Fruit fly (Drosophila melanogaster): ENCODE measurements around the gene CG31715.

CG31715 gene

DNA sequence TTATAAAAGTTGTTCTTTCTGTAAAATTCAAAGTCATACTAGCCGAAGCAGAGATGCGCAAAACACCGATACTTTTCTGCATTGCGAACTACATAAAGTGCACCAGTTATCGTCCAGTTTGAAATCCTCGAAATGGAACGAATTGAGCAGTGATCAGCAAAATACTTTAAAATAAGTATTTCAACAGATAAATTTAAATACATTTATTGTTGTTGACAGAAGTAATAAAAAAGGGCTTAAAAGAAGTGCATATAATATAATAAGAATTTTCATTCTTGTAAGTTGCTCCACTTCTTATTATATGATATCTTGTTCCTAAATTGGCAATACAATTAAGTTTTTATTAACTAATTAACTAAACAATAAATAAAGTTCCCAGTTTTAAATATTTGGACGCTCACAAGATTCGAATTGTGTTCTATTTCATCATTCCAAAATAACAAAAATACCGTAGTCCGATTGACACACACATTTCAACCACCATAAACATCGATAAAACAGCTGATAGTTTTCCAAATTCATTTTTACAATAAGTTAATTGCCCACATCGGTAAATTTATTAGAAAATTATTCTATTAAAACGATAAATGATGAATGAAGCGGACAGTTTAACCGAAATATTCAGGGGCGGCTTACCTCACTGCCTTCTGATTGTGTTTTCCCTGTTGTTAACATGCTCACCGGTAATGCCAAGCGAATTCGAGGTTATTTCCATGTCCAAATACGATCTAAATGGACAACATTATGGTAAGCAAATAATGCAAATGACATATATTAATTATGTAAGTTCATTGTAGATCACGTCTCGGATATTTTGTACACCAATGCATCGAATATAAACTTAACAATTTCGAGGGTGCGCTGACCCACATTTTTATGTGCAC, 26.8 kb upstream of the CG31715 start, which contains the start of the genes Usp14 and CG4972 (continued):
- TF ChIP-seq ind (GFP tag; optimal IDR thresholded peaks at IDR 0.05) (no peak), shn (GFP tag; optimal IDR thresholded peaks at IDR 0.05) (no peak), CG12236 (GFP tag; optimal IDR thresholded peaks at IDR 0.05) (no peak), CG6683 (GFP tag; optimal IDR thresholded peaks at IDR 0.05) (no peak), CG17829 (tag; optimal IDR thresholded peaks at IDR 0.05) (peak; percentile 19), zf30C (GFP tag; optimal IDR thresholded peaks at IDR 0.05) (no peak), Fer2 (tag; optimal IDR thresholded peaks at IDR 0.05) (no peak), CG8089 (GFP tag; optimal IDR thresholded peaks at IDR 0.05) (no peak), CG18619 (GFP tag; optimal IDR thresholded peaks at IDR 0.05) (no peak), CG16813 (GFP tag; IDR thresholded peaks at IDR 0.05; ENCODE audit: partially characterized antibody) (0 out of 3 replicates have a peak, but pooled peaks have one; percentile 41), CG4424 (GFP tag; optimal IDR thresholded peaks at IDR 0.05) (no peak), CG4360 (GFP tag; IDR thresholded peaks at IDR 0.05) (no peak), al (GFP tag; IDR thresholded peaks at IDR 0.05) (no peak), fd96Cb (tag; optimal IDR thresholded peaks at IDR 0.05) (no peak), en (GFP tag; optimal IDR thresholded peaks at IDR 0.05) (no peak), Meics (GFP tag; optimal IDR thresholded peaks at IDR 0.05) (no peak), Ets65A (GFP tag) (peak; percentile 25), Mes4 (GFP tag; optimal IDR thresholded peaks at IDR 0.05) (no peak), CG6689 (GFP tag; IDR thresholded peaks at IDR 0.05) (no peak), CG2202 (tag; optimal IDR thresholded peaks at IDR 0.05) (no peak), unpg (GFP tag; optimal IDR thresholded peaks at IDR 0.05) (no peak), az2 (GFP tag; optimal IDR thresholded peaks at IDR 0.05) (no peak), tup (GFP tag; optimal IDR thresholded peaks at IDR 0.05) (no peak), CG6254 (GFP tag; optimal IDR thresholded peaks at IDR 0.05) (no peak), CG12299 (tag; optimal IDR thresholded peaks at IDR 0.05) (no peak), bowl (GFP tag; IDR thresholded peaks at IDR 0.05) (no peak), BEAF-32 (GFP tag; optimal IDR thresholded peaks at IDR 0.05) (peak; percentile 80), CG9876 (GFP tag; optimal IDR thresholded peaks at IDR 0.05) (no peak), unc-4 (GFP tag; IDR thresholded peaks at IDR 0.05; ENCODE audit: partially characterized antibody) (0 out of 2 replicates have a peak, but pooled peaks have one; percentile 19), schlank (tag; optimal IDR thresholded peaks at IDR 0.05) (no peak), Hand (GFP tag; optimal IDR thresholded peaks at IDR 0.05) (no peak), tx (GFP tag; optimal IDR thresholded peaks at IDR 0.05) (no peak), tna (GFP tag; IDR thresholded peaks at IDR 0.05; ENCODE audit: partially characterized antibody) (no peak), CG10979 (tag; optimal IDR thresholded peaks at IDR 0.05) (no peak), dysf (GFP tag; IDR thresholded peaks at IDR 0.05) (no peak), CG15601 (tag; optimal IDR thresholded peaks at IDR 0.05) (peak; percentile 11), CG2129 (GFP tag; IDR thresholded peaks at IDR 0.05; ENCODE audit: partially characterized antibody) (no peak; the same call in 1 of the 2 replicates), zen (tag; optimal IDR thresholded peaks at IDR 0.05) (peak; percentile 8), NFAT (GFP tag; IDR thresholded peaks at IDR 0.05) (no peak), Chrac-16 (GFP tag; optimal IDR thresholded peaks at IDR 0.05) (no peak), pfk (GFP tag; optimal IDR thresholded peaks at IDR 0.05) (peak; percentile 92), CG3847 (GFP tag; IDR thresholded peaks at IDR 0.05) (no peak), prd (optimal IDR thresholded peaks at IDR 0.05) (no peak), prd (GFP tag; IDR thresholded peaks at IDR 0.05) (no peak), Opbp (GFP tag; IDR thresholded peaks at IDR 0.05; ENCODE audit: partially characterized antibody) (no peak), danr (GFP tag; IDR thresholded peaks at IDR 0.05) (no peak), trem (tag; optimal IDR thresholded peaks at IDR 0.05) (peak; percentile 32), CG9609 (GFP tag; optimal IDR thresholded peaks at IDR 0.05) (no peak), lmd (GFP tag; IDR thresholded peaks at IDR 0.05) (no peak)
